Fruit fly (Drosophila melanogaster): Measurements from ENCODE around the gene cyr.

The cyr gene

DNA sequence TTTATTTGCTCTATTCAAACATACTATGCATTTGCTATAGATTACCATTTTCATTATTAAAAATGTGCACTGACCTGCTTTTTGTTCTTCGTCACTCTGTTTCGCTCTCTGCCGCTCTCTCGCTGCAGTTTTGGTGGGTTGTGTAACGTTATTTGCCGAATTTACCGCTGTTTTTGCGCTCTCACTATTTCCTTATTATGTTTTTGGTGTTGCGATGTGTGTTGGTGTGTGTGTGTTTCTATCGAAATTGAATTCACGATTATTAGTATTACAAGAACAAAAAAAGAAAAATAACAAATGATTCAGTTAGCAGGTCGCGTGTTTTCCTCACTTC, 20.2 kb downstream of the cyr start:
- TF ChIP-seq vri (GFP tag; optimal IDR thresholded peaks at IDR 0.05) (no peak), fd59A (GFP tag; optimal IDR thresholded peaks at IDR 0.05) (no peak), Eip75B (GFP tag; optimal IDR thresholded peaks at IDR 0.05) (no peak), ss (GFP tag; optimal IDR thresholded peaks at IDR 0.05) (no peak), CG34406 (GFP tag; optimal IDR thresholded peaks at IDR 0.05) (no peak), Gug (GFP tag; IDR thresholded peaks at IDR 0.05) (no peak), lz (GFP tag; optimal IDR thresholded peaks at IDR 0.05) (no peak), Hr39 (GFP tag; optimal IDR thresholded peaks at IDR 0.05) (no peak), CG1621 (tag; optimal IDR thresholded peaks at IDR 0.05) (no peak)

DNA sequence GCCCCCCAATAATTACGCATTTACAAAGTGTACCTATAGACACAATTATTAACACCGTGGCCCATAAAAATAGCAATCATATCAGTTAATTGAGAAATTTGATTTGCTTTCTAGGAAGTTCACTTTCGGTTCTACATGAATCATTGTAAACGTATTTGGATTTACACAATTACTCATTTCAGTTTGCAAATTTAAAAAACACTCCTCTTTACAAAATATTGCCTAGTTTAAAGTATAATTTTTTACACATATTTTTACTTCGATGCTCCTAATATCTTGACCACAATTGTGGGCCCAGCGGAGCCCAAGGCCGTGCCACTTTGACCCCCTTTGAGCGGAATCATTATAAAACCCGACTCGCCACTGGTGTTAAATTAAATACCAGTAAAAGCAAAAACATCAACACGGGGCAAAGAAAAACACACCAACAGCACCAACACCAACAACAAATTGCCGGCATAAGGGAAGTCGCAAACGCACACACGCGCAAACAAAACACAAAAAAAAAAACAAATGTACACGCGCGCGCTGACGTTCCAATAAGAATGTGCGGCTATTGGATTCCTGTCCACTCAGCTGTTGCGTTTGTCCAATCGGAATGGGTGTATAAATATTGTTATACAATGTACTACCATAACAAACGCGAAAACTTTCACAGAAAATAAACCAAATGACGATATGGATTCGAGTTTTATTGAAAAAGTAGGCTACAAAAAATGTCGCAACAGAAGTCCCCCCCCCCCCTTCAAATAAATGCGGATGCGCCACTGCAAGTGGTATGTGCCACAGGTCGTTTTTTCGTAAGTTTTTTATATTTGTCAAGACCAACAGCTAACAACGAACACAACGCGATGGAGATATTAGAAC, 20.8 kb downstream of the cyr start:
- TF ChIP-seq Hr39 (GFP tag; optimal IDR thresholded peaks at IDR 0.05) = peak; percentile 40
- peak; percentile 18 for TF ChIP-seq CG3919 (GFP tag; optimal IDR thresholded peaks at IDR 0.05)
- peak; percentile 28; the same call in 1 of the 3 replicates for TF ChIP-seq CG6163 (GFP tag; IDR thresholded peaks at IDR 0.05)
- no peak for TF ChIP-seq net (GFP tag; optimal IDR thresholded peaks at IDR 0.05)
- TF ChIP-seq cyc (GFP tag; optimal IDR thresholded peaks at IDR 0.05) = peak; percentile 10
- no peak for TF ChIP-seq CG8632 (GFP tag; optimal IDR thresholded peaks at IDR 0.05)
- TF ChIP-seq acj6 (GFP tag; optimal IDR thresholded peaks at IDR 0.05) = peak; percentile 13
- TF ChIP-seq fkh (GFP tag; optimal IDR thresholded peaks at IDR 0.05) = peak; percentile 37
- peak; percentile 33 for TF ChIP-seq achi (GFP tag; optimal IDR thresholded peaks at IDR 0.05)
- TF ChIP-seq Sox102F (GFP tag; optimal IDR thresholded peaks at IDR 0.05) = peak; percentile 7
- peak; percentile 5 for TF ChIP-seq esn (GFP tag; optimal IDR thresholded peaks at IDR 0.05)
- no peak for TF ChIP-seq CG7368 (GFP tag; optimal IDR thresholded peaks at IDR 0.05)
- no peak for TF ChIP-seq Lpt (GFP tag; optimal IDR thresholded peaks at IDR 0.05)
- TF ChIP-seq CG32006 (GFP tag; optimal IDR thresholded peaks at IDR 0.05) = peak; percentile 23
- TF ChIP-seq CG3032 (tag; optimal IDR thresholded peaks at IDR 0.05) = no peak
- no peak for TF ChIP-seq CG8119 (GFP tag; IDR thresholded peaks at IDR 0.05)
- TF ChIP-seq Met (GFP tag; optimal IDR thresholded peaks at IDR 0.05) = peak; percentile 64
- TF ChIP-seq eg (GFP tag; IDR thresholded peaks at IDR 0.05) = peak; percentile 56
- peak; percentile 25 for TF ChIP-seq CG10669 (GFP tag; optimal IDR thresholded peaks at IDR 0.05)
- peak; percentile 31 for TF ChIP-seq CG31627 (GFP tag; optimal IDR thresholded peaks at IDR 0.05)
- TF ChIP-seq CG15336 (GFP tag; IDR thresholded peaks at IDR 0.05) = 0 out of 2 replicates have a peak, but pooled peaks have one; percentile 33
- no peak for TF ChIP-seq CG9139 (GFP tag; optimal IDR thresholded peaks at IDR 0.05)
- TF ChIP-seq OdsH (GFP tag; optimal IDR thresholded peaks at IDR 0.05) = peak; percentile 7
- TF ChIP-seq lz (GFP tag; optimal IDR thresholded peaks at IDR 0.05) = peak; percentile 23
- TF ChIP-seq CG8319 (GFP tag; optimal IDR thresholded peaks at IDR 0.05) = no peak
- TF ChIP-seq Ets96B (tag; optimal IDR thresholded peaks at IDR 0.05) = peak; percentile 6
- TF ChIP-seq pdm3 (GFP tag; optimal IDR thresholded peaks at IDR 0.05) = peak; percentile 8

DNA sequence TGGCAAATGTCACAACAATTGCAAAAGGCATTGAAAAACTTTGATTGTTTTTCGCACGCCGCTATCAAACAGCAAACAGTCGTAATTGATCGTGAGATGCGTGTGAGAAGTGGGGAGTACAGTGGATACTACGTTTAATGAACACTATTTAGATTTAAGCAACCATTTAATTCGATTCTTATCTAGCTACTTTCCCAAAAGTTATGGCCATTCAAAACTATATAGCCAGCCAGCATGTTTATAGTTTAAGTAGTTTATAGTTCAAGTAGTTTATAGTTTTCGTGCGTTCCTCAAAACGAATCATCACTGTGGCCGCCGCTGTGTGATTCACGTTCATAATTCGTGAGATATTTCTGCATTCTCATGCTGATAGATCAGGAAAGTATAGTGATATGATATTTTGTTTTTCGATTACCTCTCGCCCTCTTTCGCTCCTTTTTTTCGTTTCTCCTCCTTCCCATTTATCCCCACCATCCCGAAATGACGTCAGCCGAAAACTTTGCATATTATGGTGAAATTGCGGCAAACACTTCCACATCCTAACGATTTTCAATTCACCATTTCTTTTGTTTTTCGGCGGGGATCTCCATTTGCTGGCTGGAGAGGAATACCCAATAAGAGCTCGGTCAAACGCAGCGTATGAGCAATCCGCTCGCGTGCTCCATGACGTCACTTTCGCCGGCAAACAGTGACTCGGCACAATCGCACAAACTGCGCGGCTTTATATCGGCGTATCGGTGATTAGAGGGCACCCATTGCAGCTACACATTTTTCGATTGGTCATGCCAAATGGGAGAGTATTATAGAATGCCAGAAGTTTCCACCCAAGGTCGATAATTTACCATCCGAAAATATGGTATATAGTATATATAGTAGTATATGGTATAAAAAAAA, 21.9 kb downstream of the cyr start:
- TF ChIP-seq fd59A (GFP tag; optimal IDR thresholded peaks at IDR 0.05) (no peak), CG6276 (GFP tag; optimal IDR thresholded peaks at IDR 0.05) (no peak), Ets21C (GFP tag; optimal IDR thresholded peaks at IDR 0.05) (no peak), Eip78C (GFP tag) (peak; percentile 54), pdm3 (GFP tag; optimal IDR thresholded peaks at IDR 0.05) (peak; percentile 36), Hr38 (GFP tag; optimal IDR thresholded peaks at IDR 0.05) (no peak), Gug (GFP tag; IDR thresholded peaks at IDR 0.05) (no peak), esn (GFP tag; optimal IDR thresholded peaks at IDR 0.05) (peak; percentile 15), CG6808 (GFP tag; optimal IDR thresholded peaks at IDR 0.05) (no peak), Eip93F (GFP tag; optimal IDR thresholded peaks at IDR 0.05) (no peak), Hr39 (GFP tag; optimal IDR thresholded peaks at IDR 0.05) (peak; percentile 25), Ets96B (tag; optimal IDR thresholded peaks at IDR 0.05) (no peak), topi (GFP tag; optimal IDR thresholded peaks at IDR 0.05) (peak; percentile 21), CG3032 (tag; optimal IDR thresholded peaks at IDR 0.05) (no peak), eg (GFP tag; IDR thresholded peaks at IDR 0.05) (peak; percentile 28; the same call in 1 of the 3 replicates), Sox102F (GFP tag; optimal IDR thresholded peaks at IDR 0.05) (no peak), CG8319 (GFP tag; optimal IDR thresholded peaks at IDR 0.05) (no peak), CG3919 (GFP tag; optimal IDR thresholded peaks at IDR 0.05) (no peak), CG6163 (GFP tag; IDR thresholded peaks at IDR 0.05) (0 out of 3 replicates have a peak, but pooled peaks have one; percentile 17), cyc (GFP tag; optimal IDR thresholded peaks at IDR 0.05) (peak; percentile 13), CG8119 (GFP tag; IDR thresholded peaks at IDR 0.05) (no peak), CG4318 (GFP tag; optimal IDR thresholded peaks at IDR 0.05) (no peak), acj6 (GFP tag; optimal IDR thresholded peaks at IDR 0.05) (peak; percentile 15), Sox15 (GFP tag; optimal IDR thresholded peaks at IDR 0.05) (no peak), CG11902 (GFP tag; optimal IDR thresholded peaks at IDR 0.05) (no peak)

Data from whole organism, prepupa.